Worm (Caenorhabditis elegans): ENCODE measurements around the gene npr-6.

Gene npr-6

DNA sequence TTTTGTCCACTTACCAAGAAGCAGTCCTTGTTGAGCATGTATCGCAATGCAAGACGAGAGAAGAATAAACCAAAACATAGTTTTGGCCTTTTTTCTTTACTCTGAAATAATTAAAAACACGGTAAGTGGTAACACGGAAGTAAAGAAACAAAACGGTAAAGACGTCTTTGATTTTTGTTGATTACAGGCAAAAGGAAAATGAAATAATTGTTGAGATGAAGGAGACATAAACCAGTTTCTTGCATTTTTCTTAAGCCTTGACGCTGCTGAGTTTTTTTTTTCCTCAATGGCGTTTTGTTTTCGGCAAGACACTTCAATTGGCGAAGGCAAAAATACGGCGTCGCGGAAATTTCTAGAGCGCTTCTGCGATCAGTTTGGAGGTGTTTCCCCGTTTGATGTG lies 48.7 kb downstream of the npr-6 start, which contains the start of gene zipt-13:
TSS of gene zipt-13 (minus strand) at position 101 of the 400 bp plus-strand sequence.
- TF ChIP-seq ZK546.5 (tag; optimal IDR thresholded peaks at IDR 0.05) (no peak), nhr-25 (tag; optimal IDR thresholded peaks at IDR 0.05; ENCODE audit: borderline replicate concordance, insufficient read depth) (peak; percentile 23), nhr-48 (tag; optimal IDR thresholded peaks at IDR 0.05) (peak; percentile 23), hlh-11 (tag; optimal IDR thresholded peaks at IDR 0.05) (peak; percentile 28), dmd-6 (GFP tag; IDR thresholded peaks at IDR 0.05) (peak; percentile 13; the same call in 1 of the 2 replicates), fos-1 (tag; optimal IDR thresholded peaks at IDR 0.05) (no peak)
